Worm (Caenorhabditis elegans): Measurements from ENCODE around the gene nhr-141.

The nhr-141 gene

ce11 chrV:7424336-7424735 lies 20.1 kb upstream of the nhr-141 start, which contains the start of gene F18E3.10:
TSS of gene F18E3.10 (minus strand) at chrV:7424436.
- no peak for TF ChIP-seq sem-2 (GFP tag; optimal IDR thresholded peaks at IDR 0.05)
- TF ChIP-seq unc-62 (GFP tag; optimal IDR thresholded peaks at IDR 0.05), result no peak
- no peak for TF ChIP-seq blmp-1 (tag; optimal IDR thresholded peaks at IDR 0.05)
- TF ChIP-seq zip-8 (tag; optimal IDR thresholded peaks at IDR 0.05), result no peak
- TF ChIP-seq unc-39 (tag; optimal IDR thresholded peaks at IDR 0.05), result no peak
- no peak for TF ChIP-seq ceh-83 (GFP tag; optimal IDR thresholded peaks at IDR 0.05)
- TF ChIP-seq ceh-39 (tag; optimal IDR thresholded peaks at IDR 0.05), result no peak
- no peak for TF ChIP-seq lin-32 (GFP tag; optimal IDR thresholded peaks at IDR 0.05)
- TF ChIP-seq unc-120 (tag; optimal IDR thresholded peaks at IDR 0.05; ENCODE audit: poor library complexity, severe bottlenecking), result no peak

- TF ChIP-seq mab-5 (tag; optimal IDR thresholded peaks at IDR 0.05) (no peak), elt-3 (tag; optimal IDR thresholded peaks at IDR 0.05) (no peak), hlh-1 (tag; optimal IDR thresholded peaks at IDR 0.05) (no peak)
Observed at ce11 chrV:7426594-7426993, 17.9 kb upstream of the nhr-141 start, which contains the start of gene srw-68. TSS of gene srw-68 (minus strand) at chrV:7426694.

- no peak for TF ChIP-seq hlh-1 (tag; optimal IDR thresholded peaks at IDR 0.05)
Observed at ce11 chrV:7428880-7429279, 15.6 kb upstream of the nhr-141 start, which contains the start of gene srw-69. TSS of gene srw-69 (minus strand) at chrV:7428980.

- TF ChIP-seq M03D4.4 (tag; optimal IDR thresholded peaks at IDR 0.05), result no peak
- no peak for TF ChIP-seq blmp-1 (tag; optimal IDR thresholded peaks at IDR 0.05)
- no peak for TF ChIP-seq ces-1 (GFP tag; optimal IDR thresholded peaks at IDR 0.05)
- TF ChIP-seq unc-62 (GFP tag; optimal IDR thresholded peaks at IDR 0.05), result no peak
- TF ChIP-seq mep-1 (tag; optimal IDR thresholded peaks at IDR 0.05), result no peak
- TF ChIP-seq mls-2 (tag; optimal IDR thresholded peaks at IDR 0.05), result no peak
- TF ChIP-seq sem-2 (GFP tag; optimal IDR thresholded peaks at IDR 0.05), result no peak
- no peak for TF ChIP-seq nhr-237 (tag; optimal IDR thresholded peaks at IDR 0.05)
- TF ChIP-seq nhr-12 (tag; optimal IDR thresholded peaks at IDR 0.05), result no peak
- no peak for TF ChIP-seq drap-1 (GFP tag; optimal IDR thresholded peaks at IDR 0.05)
- TF ChIP-seq nhr-28 (tag; optimal IDR thresholded peaks at IDR 0.05), result no peak
- TF ChIP-seq zip-8 (tag; optimal IDR thresholded peaks at IDR 0.05), result no peak
- TF ChIP-seq tbx-8 (GFP tag; optimal IDR thresholded peaks at IDR 0.05), result no peak
- no peak for TF ChIP-seq cnd-1 (tag; optimal IDR thresholded peaks at IDR 0.05)
- no peak for TF ChIP-seq elt-3 (tag; optimal IDR thresholded peaks at IDR 0.05)
- no peak for TF ChIP-seq sptf-1 (tag; optimal IDR thresholded peaks at IDR 0.05)
- TF ChIP-seq bed-3 (GFP tag; optimal IDR thresholded peaks at IDR 0.05), result no peak
- TF ChIP-seq lsy-2 (tag; optimal IDR thresholded peaks at IDR 0.05), result no peak
- TF ChIP-seq elt-1 (tag; optimal IDR thresholded peaks at IDR 0.05; ENCODE audit: borderline replicate concordance, insufficient read depth), result no peak
- TF ChIP-seq ceh-43 (GFP tag; optimal IDR thresholded peaks at IDR 0.05), result no peak
Observed at ce11 chrV:7431016-7431415, 13.4 kb upstream of the nhr-141 start, which contains the start of gene srw-71. TSS of gene srw-71 (minus strand) at chrV:7431116.

- TF ChIP-seq unc-120 (tag; optimal IDR thresholded peaks at IDR 0.05; ENCODE audit: poor library complexity, severe bottlenecking), result no peak
- no peak for TF ChIP-seq ceh-43 (GFP tag; optimal IDR thresholded peaks at IDR 0.05)
- no peak for TF ChIP-seq lin-32 (GFP tag; optimal IDR thresholded peaks at IDR 0.05)
- no peak for TF ChIP-seq flh-1 (GFP tag; optimal IDR thresholded peaks at IDR 0.05)
- no peak for TF ChIP-seq mls-2 (tag; optimal IDR thresholded peaks at IDR 0.05)
- no peak for TF ChIP-seq nhr-237 (tag; optimal IDR thresholded peaks at IDR 0.05)
- TF ChIP-seq unc-62 (GFP tag; optimal IDR thresholded peaks at IDR 0.05), result no peak
- no peak for TF ChIP-seq ham-2 (GFP tag; optimal IDR thresholded peaks at IDR 0.05)
Observed at ce11 chrV:7432441-7433146, 11.9 kb upstream of the nhr-141 start.

ce11 chrV:7434805-7435363 lies 9.6 kb upstream of the nhr-141 start:
- TF ChIP-seq mep-1 (tag; optimal IDR thresholded peaks at IDR 0.05) (no peak), ceh-43 (GFP tag; optimal IDR thresholded peaks at IDR 0.05) (no peak)
